Fruit fly (Drosophila melanogaster): ENCODE data around the gene CG44271.
A peak's percentile ranks its signal among the peaks of the same experiment; 100 is the strongest.

CG44271 gene

dm6 chr2L:6716921-6717320 lies 30.8 kb downstream of the CG44271 start:
- TF ChIP-seq CG1620 (GFP tag; optimal IDR thresholded peaks at IDR 0.05) = no peak
- TF ChIP-seq CG5204 (GFP tag; optimal IDR thresholded peaks at IDR 0.05) = no peak
- TF ChIP-seq Mnt (GFP tag; optimal IDR thresholded peaks at IDR 0.05) = no peak
- no peak for TF ChIP-seq Crg-1 (GFP tag; optimal IDR thresholded peaks at IDR 0.05)
- no peak for TF ChIP-seq toe (GFP tag; optimal IDR thresholded peaks at IDR 0.05)
- no peak for TF ChIP-seq CG12768 (GFP tag; optimal IDR thresholded peaks at IDR 0.05)
- no peak for TF ChIP-seq cic (GFP tag; optimal IDR thresholded peaks at IDR 0.05)
- TF ChIP-seq CG7101 (tag; optimal IDR thresholded peaks at IDR 0.05) = no peak
- no peak for TF ChIP-seq Clk (GFP tag; optimal IDR thresholded peaks at IDR 0.05)
- no peak for TF ChIP-seq kay (GFP tag; ENCODE audit: borderline replicate concordance)
- no peak for TF ChIP-seq CG33017 (tag; optimal IDR thresholded peaks at IDR 0.05)
- TF ChIP-seq ovo (GFP tag; optimal IDR thresholded peaks at IDR 0.05) = no peak
- TF ChIP-seq bab1 (GFP tag; optimal IDR thresholded peaks at IDR 0.05) = no peak
- no peak for TF ChIP-seq cnc (optimal IDR thresholded peaks at IDR 0.05)

- TF ChIP-seq CG7101 (tag; optimal IDR thresholded peaks at IDR 0.05) = no peak
These were observed 31.4 kb downstream of the CG44271 start, which contains the start of gene AkhR for dm6 chr2L:6716182-6716770. Gene AkhR (minus strand): TSS chr2L:6716186.

- TF ChIP-seq Mnt (GFP tag; optimal IDR thresholded peaks at IDR 0.05) (peak; percentile 33), ovo (GFP tag; optimal IDR thresholded peaks at IDR 0.05) (no peak)
These were observed 38.6 kb downstream of the CG44271 start, which contains the start of gene Tsp for dm6 chr2L:6708997-6709662. Gene Tsp (minus strand): TSS chr2L:6709086.

- no peak for TF ChIP-seq CG12768 (GFP tag; optimal IDR thresholded peaks at IDR 0.05)
- TF ChIP-seq pad (GFP tag; optimal IDR thresholded peaks at IDR 0.05) = no peak
- TF ChIP-seq kay (GFP tag; ENCODE audit: borderline replicate concordance) = no peak
- TF ChIP-seq ovo (GFP tag; optimal IDR thresholded peaks at IDR 0.05) = no peak
- no peak for TF ChIP-seq tj (GFP tag; optimal IDR thresholded peaks at IDR 0.05)
- no peak for TF ChIP-seq cic (GFP tag; optimal IDR thresholded peaks at IDR 0.05)
- TF ChIP-seq bab1 (GFP tag; optimal IDR thresholded peaks at IDR 0.05) = no peak
- no peak for TF ChIP-seq CG11617 (GFP tag; optimal IDR thresholded peaks at IDR 0.05)
- no peak for TF ChIP-seq Mnt (GFP tag; optimal IDR thresholded peaks at IDR 0.05)
- no peak for TF ChIP-seq Crg-1 (GFP tag; optimal IDR thresholded peaks at IDR 0.05)
- no peak for TF ChIP-seq CG33017 (tag; optimal IDR thresholded peaks at IDR 0.05)
- TF ChIP-seq toe (GFP tag; optimal IDR thresholded peaks at IDR 0.05) = no peak
These were observed 41.3 kb downstream of the CG44271 start for dm6 chr2L:6706368-6706919.

dm6 chr2L:6705081-6705480 lies 42.6 kb downstream of the CG44271 start:
- TF ChIP-seq CG5204 (GFP tag; optimal IDR thresholded peaks at IDR 0.05) (no peak), pad (GFP tag; optimal IDR thresholded peaks at IDR 0.05) (no peak), CG1620 (GFP tag; optimal IDR thresholded peaks at IDR 0.05) (no peak), CG7045 (GFP tag; optimal IDR thresholded peaks at IDR 0.05) (no peak), Clk (GFP tag; optimal IDR thresholded peaks at IDR 0.05) (no peak), Mnt (GFP tag; optimal IDR thresholded peaks at IDR 0.05) (no peak)

dm6 chr2L:6701409-6702199 lies 46.1 kb downstream of the CG44271 start:
- no peak for TF ChIP-seq Crg-1 (GFP tag; optimal IDR thresholded peaks at IDR 0.05)
- no peak for TF ChIP-seq CG7101 (tag; optimal IDR thresholded peaks at IDR 0.05)
- TF ChIP-seq CG1620 (GFP tag; optimal IDR thresholded peaks at IDR 0.05) = no peak

dm6 chr2L:6700742-6701141 lies 47.0 kb downstream of the CG44271 start:
- no peak for TF ChIP-seq Clk (GFP tag; optimal IDR thresholded peaks at IDR 0.05)
- no peak for TF ChIP-seq CG1620 (GFP tag; optimal IDR thresholded peaks at IDR 0.05)
- TF ChIP-seq bab1 (GFP tag; optimal IDR thresholded peaks at IDR 0.05) = no peak
- TF ChIP-seq CG7045 (GFP tag; optimal IDR thresholded peaks at IDR 0.05) = no peak

- no peak for TF ChIP-seq tj (GFP tag; optimal IDR thresholded peaks at IDR 0.05)
- TF ChIP-seq CG14711 (tag; optimal IDR thresholded peaks at IDR 0.05) = no peak
- no peak for TF ChIP-seq CG7045 (GFP tag; optimal IDR thresholded peaks at IDR 0.05)
- no peak for TF ChIP-seq CG7101 (tag; optimal IDR thresholded peaks at IDR 0.05)
- no peak for TF ChIP-seq Clk (GFP tag; optimal IDR thresholded peaks at IDR 0.05)
- no peak for TF ChIP-seq bab1 (GFP tag; optimal IDR thresholded peaks at IDR 0.05)
- TF ChIP-seq ovo (GFP tag; optimal IDR thresholded peaks at IDR 0.05) = no peak
- TF ChIP-seq CG5204 (GFP tag; optimal IDR thresholded peaks at IDR 0.05) = no peak
- no peak for TF ChIP-seq pad (GFP tag; optimal IDR thresholded peaks at IDR 0.05)
- no peak for TF ChIP-seq cic (GFP tag; optimal IDR thresholded peaks at IDR 0.05)
- TF ChIP-seq kay (GFP tag; ENCODE audit: borderline replicate concordance) = no peak
- no peak for TF ChIP-seq Crg-1 (GFP tag; optimal IDR thresholded peaks at IDR 0.05)
- TF ChIP-seq CG33017 (tag; optimal IDR thresholded peaks at IDR 0.05) = no peak
- no peak for TF ChIP-seq CG12768 (GFP tag; optimal IDR thresholded peaks at IDR 0.05)
- TF ChIP-seq CG1620 (GFP tag; optimal IDR thresholded peaks at IDR 0.05) = no peak
These were observed 49.3 kb downstream of the CG44271 start for dm6 chr2L:6698387-6698786.

All from whole organism, adult.